Fruit fly (Drosophila melanogaster) whole organism, embryonic: ENCODE results near the gene Ccz1.
A peak's percentile ranks its signal among the peaks of the same experiment; 100 is the strongest.

Source experiments
- Atf6 ChIP-seq: fragments of 200-800 bp; sonication (Bioruptor generic); IDR thresholded peaks from 2 replicates; pipeline ENCODE4 v1.3.6; 2022; ENCODE audit warnings: missing biosample characterization, missing genetic modification characterization
- CG1024 ChIP-seq: fragments of 200-800 bp; sonication (Bioruptor generic); IDR thresholded peaks from 2 replicates; pipeline ENCODE4 v1.3.6; 2022; ENCODE audit warnings: missing biosample characterization, missing genetic modification characterization
- CG12104 ChIP-seq: fragments of 200-800 bp; sonication (Bioruptor generic); optimal IDR thresholded peaks from 3 replicates; lab custom pipeline; 2016; ENCODE audit warnings: missing biosample characterization, missing genetic modification characterization
- CG13775 ChIP-seq: fragments of 200-800 bp; sonication (Bioruptor generic); optimal IDR thresholded peaks from 3 replicates; lab custom pipeline; 2017; ENCODE audit warnings: missing biosample characterization, mild to moderate bottlenecking, missing genetic modification characterization
- CG13894 ChIP-seq: fragments of 200-800 bp; sonication (Bioruptor generic); optimal IDR thresholded peaks from 3 replicates; lab custom pipeline; 2018; ENCODE audit warnings: missing biosample characterization, mild to moderate bottlenecking, missing genetic modification characterization, moderate library complexity
- CG17359 ChIP-seq: fragments of 200-800 bp; sonication (Bioruptor generic); optimal IDR thresholded peaks from 3 replicates; lab custom pipeline; 2018; ENCODE audit warnings: missing biosample characterization, mild to moderate bottlenecking, missing genetic modification characterization, moderate library complexity
- CG17912 ChIP-seq: fragments of 200-800 bp; sonication (Bioruptor generic); optimal IDR thresholded peaks from 2 replicates; lab custom pipeline; 2018; ENCODE audit warnings: missing biosample characterization, mild to moderate bottlenecking, missing genetic modification characterization
- CG18599 ChIP-seq: fragments of 200-800 bp; sonication (Bioruptor generic); optimal IDR thresholded peaks from 3 replicates; lab custom pipeline; 2017; ENCODE audit warnings: missing biosample characterization, missing genetic modification characterization, mild to moderate bottlenecking, moderate library complexity, missing genetic modification reagents
- CG2129 ChIP-seq: fragments of 200-800 bp; sonication (Bioruptor generic); IDR thresholded peaks from 2 replicates; pipeline ENCODE4 v1.3.6; 2022; ENCODE audit warnings: missing biosample characterization, missing genetic modification characterization; ENCODE audit not compliant: partially characterized antibody
- CG2199 ChIP-seq: fragments of 200-800 bp; sonication (Bioruptor generic); IDR thresholded peaks from 3 replicates; pipeline ENCODE4 v1.3.6; 2022; ENCODE audit warnings: missing biosample characterization, missing genetic modification characterization
- CG2712 ChIP-seq: fragments of 200-800 bp; optimal IDR thresholded peaks from 3 replicates; lab custom pipeline; 2019; ENCODE audit warnings: missing biosample characterization, mild to moderate bottlenecking, missing genetic modification characterization, moderate library complexity
- CG4820 ChIP-seq: fragments of 200-800 bp; sonication (Bioruptor generic); optimal IDR thresholded peaks from 3 replicates; lab custom pipeline; 2016; ENCODE audit warnings: missing biosample characterization, missing genetic modification characterization
- CG6854 ChIP-seq: fragments of 200-800 bp; sonication (Bioruptor generic); optimal IDR thresholded peaks from 3 replicates; lab custom pipeline; 2017; ENCODE audit warnings: missing biosample characterization, mild to moderate bottlenecking, missing genetic modification characterization
- CG7839 ChIP-seq: fragments of 200-800 bp; sonication (Bioruptor generic); optimal IDR thresholded peaks from 3 replicates; lab custom pipeline; 2018; ENCODE audit warnings: missing biosample characterization, mild to moderate bottlenecking, missing genetic modification characterization, moderate library complexity
- CG7963 ChIP-seq: fragments of 200-800 bp; sonication (Bioruptor generic); IDR thresholded peaks from 3 replicates; pipeline ENCODE4 v1.3.6; 2022; ENCODE audit warnings: missing biosample characterization, missing genetic modification characterization; ENCODE audit not compliant: partially characterized antibody
- CG8089 ChIP-seq: fragments of 200-800 bp; sonication (Bioruptor generic); optimal IDR thresholded peaks from 3 replicates; lab custom pipeline; 2016; ENCODE audit warnings: missing biosample characterization, missing genetic modification characterization
- CG9876 ChIP-seq: fragments of 200-800 bp; sonication (Bioruptor generic); optimal IDR thresholded peaks from 2 replicates; lab custom pipeline; 2016; ENCODE audit warnings: missing biosample characterization, missing genetic modification characterization
- Dad ChIP-seq: fragments of 200-800 bp; sonication (Bioruptor generic); optimal IDR thresholded peaks from 3 replicates; lab custom pipeline; 2016; ENCODE audit warnings: missing biosample characterization, missing genetic modification characterization
- Deaf1 ChIP-seq: fragments of 200-800 bp; optimal IDR thresholded peaks from 3 replicates; lab custom pipeline; 2019; ENCODE audit warnings: missing biosample characterization, mild to moderate bottlenecking, missing genetic modification characterization, moderate library complexity
- Ets65A ChIP-seq: fragments of 200-800 bp; sonication (Bioruptor generic); peaks from one replicate; lab custom pipeline; 2016; ENCODE audit warnings: missing biosample characterization, missing genetic modification characterization
- GATAe ChIP-seq: fragments of 200-800 bp; sonication (Bioruptor generic); conservative IDR thresholded peaks from 2 replicates; pipeline ENCODE4 v1.3.6; 2022; ENCODE audit warnings: missing biosample characterization, missing genetic modification characterization
- Hr3 ChIP-seq: fragments of 200-800 bp; sonication (Bioruptor generic); optimal IDR thresholded peaks from 3 replicates; lab custom pipeline; 2016; ENCODE audit warnings: missing biosample characterization, missing genetic modification characterization
- Med ChIP-seq: fragments of 200-800 bp; sonication (Bioruptor generic); peaks from one replicate; lab custom pipeline; 2016; ENCODE audit warnings: missing biosample characterization, missing genetic modification characterization, mild to moderate bottlenecking, inconsistent platforms, moderate library complexity
- Nf-YC ChIP-seq: fragments of 200-800 bp; optimal IDR thresholded peaks from 3 replicates; lab custom pipeline; 2019; ENCODE audit warnings: missing biosample characterization, mild to moderate bottlenecking, missing genetic modification characterization, moderate library complexity
- Pdp1 ChIP-seq, 2 experiments: fragments of 200-800 bp; sonication (Bioruptor generic); optimal IDR thresholded peaks; 3 replicates each; lab custom pipeline; 2016; ENCODE audit warnings: missing biosample characterization in 2 of 2, missing genetic modification characterization in 2 of 2, mild to moderate bottlenecking in 1 of 2, moderate library complexity in 1 of 2
- Sry-β ChIP-seq: fragments of 200-800 bp; sonication (Bioruptor generic); optimal IDR thresholded peaks from 2 replicates; lab custom pipeline; 2018; ENCODE audit warnings: missing biosample characterization, mild to moderate bottlenecking, missing genetic modification characterization, moderate library complexity
- Trl ChIP-seq, 3 experiments: fragments of >200 bp in 2 of 3; fragments of 200-800 bp in 1 of 3; sonication (Bioruptor generic) in 1 of 3; optimal IDR thresholded peaks; 2 replicates in 1 of 3; 3 replicates in 2 of 3; lab custom pipeline; 2016 to 2017; ENCODE audit warnings: missing biosample characterization in 1 of 3, missing genetic modification characterization in 1 of 3
- Xrp1 ChIP-seq: fragments of 200-800 bp; sonication (Bioruptor generic); IDR thresholded peaks from 2 replicates; pipeline ENCODE4 v1.3.6; 2022; ENCODE audit warnings: missing biosample characterization, missing genetic modification characterization
- cg ChIP-seq: fragments of 200-800 bp; sonication (Bioruptor generic); optimal IDR thresholded peaks from 3 replicates; lab custom pipeline; 2019; ENCODE audit warnings: missing biosample characterization, mild to moderate bottlenecking, missing genetic modification characterization, moderate library complexity
- chif ChIP-seq, 2 experiments: fragments of 200-800 bp; sonication (Bioruptor generic); optimal IDR thresholded peaks; 3 replicates each; lab custom pipeline; 2016; ENCODE audit warnings: missing biosample characterization in 2 of 2, missing genetic modification characterization in 2 of 2
- ci ChIP-seq: fragments of 200-800 bp; sonication (Bioruptor generic); IDR thresholded peaks from 3 replicates; pipeline ENCODE4 v1.3.6; 2022; ENCODE audit warnings: missing biosample characterization, missing genetic modification characterization
- croc ChIP-seq: fragments of 200-800 bp; sonication (Bioruptor generic); conservative IDR thresholded peaks from 3 replicates; pipeline ENCODE4 v1.3.6; 2022; ENCODE audit warnings: missing biosample characterization, missing genetic modification characterization
- exex ChIP-seq: fragments of 200-800 bp; sonication (Bioruptor generic); optimal IDR thresholded peaks from 4 replicates; lab custom pipeline; 2018; ENCODE audit warnings: missing biosample characterization, mild to moderate bottlenecking, missing genetic modification characterization, moderate library complexity
- gem ChIP-seq: fragments of 200-800 bp; sonication (Bioruptor generic); optimal IDR thresholded peaks from 2 replicates; lab custom pipeline; 2019; ENCODE audit warnings: missing biosample characterization, mild to moderate bottlenecking, missing genetic modification characterization, moderate library complexity
- kah ChIP-seq: fragments of 200-800 bp; sonication (Bioruptor generic); optimal IDR thresholded peaks from 2 replicates; lab custom pipeline; 2018; ENCODE audit warnings: missing biosample characterization, mild to moderate bottlenecking, missing genetic modification characterization
- luna ChIP-seq: fragments of 200-800 bp; sonication (Bioruptor generic); optimal IDR thresholded peaks from 2 replicates; lab custom pipeline; 2016; ENCODE audit warnings: missing biosample characterization, missing genetic modification characterization
- phol ChIP-seq: fragments of 200-800 bp; sonication (Bioruptor generic); optimal IDR thresholded peaks from 3 replicates; lab custom pipeline; 2018; ENCODE audit warnings: missing biosample characterization, mild to moderate bottlenecking, missing genetic modification characterization, moderate library complexity
- psq ChIP-seq: fragments of 200-800 bp; sonication (Bioruptor generic); optimal IDR thresholded peaks from 2 replicates; lab custom pipeline; 2017; ENCODE audit warnings: missing biosample characterization, missing genetic modification characterization
- schlank ChIP-seq: fragments of 200-800 bp; sonication (Bioruptor generic); optimal IDR thresholded peaks from 2 replicates; lab custom pipeline; 2018; ENCODE audit warnings: missing biosample characterization, mild to moderate bottlenecking, missing genetic modification characterization
- scrt ChIP-seq: fragments of 200-800 bp; sonication (Bioruptor generic); optimal IDR thresholded peaks from 2 replicates; lab custom pipeline; 2018; ENCODE audit warnings: missing biosample characterization, mild to moderate bottlenecking, missing genetic modification characterization, moderate library complexity
- sens ChIP-seq: fragments of 200-800 bp; sonication (Bioruptor generic); peaks from one replicate; lab custom pipeline; 2016; ENCODE audit warnings: missing biosample characterization, missing genetic modification characterization
- sisA ChIP-seq: fragments of 200-800 bp; sonication (Bioruptor generic); IDR thresholded peaks from 2 replicates; pipeline ENCODE4 v1.3.6; 2022; ENCODE audit warnings: missing biosample characterization, missing genetic modification characterization
- sqz ChIP-seq: fragments of 200-800 bp; sonication (Bioruptor generic); optimal IDR thresholded peaks from 3 replicates; lab custom pipeline; 2018; ENCODE audit warnings: missing biosample characterization, mild to moderate bottlenecking, missing genetic modification characterization
- tio ChIP-seq: fragments of 200-800 bp; sonication (Bioruptor generic); optimal IDR thresholded peaks from 2 replicates; lab custom pipeline; 2017; ENCODE audit warnings: missing biosample characterization, missing genetic modification characterization, inconsistent platforms

Gene Ccz1

DNA sequence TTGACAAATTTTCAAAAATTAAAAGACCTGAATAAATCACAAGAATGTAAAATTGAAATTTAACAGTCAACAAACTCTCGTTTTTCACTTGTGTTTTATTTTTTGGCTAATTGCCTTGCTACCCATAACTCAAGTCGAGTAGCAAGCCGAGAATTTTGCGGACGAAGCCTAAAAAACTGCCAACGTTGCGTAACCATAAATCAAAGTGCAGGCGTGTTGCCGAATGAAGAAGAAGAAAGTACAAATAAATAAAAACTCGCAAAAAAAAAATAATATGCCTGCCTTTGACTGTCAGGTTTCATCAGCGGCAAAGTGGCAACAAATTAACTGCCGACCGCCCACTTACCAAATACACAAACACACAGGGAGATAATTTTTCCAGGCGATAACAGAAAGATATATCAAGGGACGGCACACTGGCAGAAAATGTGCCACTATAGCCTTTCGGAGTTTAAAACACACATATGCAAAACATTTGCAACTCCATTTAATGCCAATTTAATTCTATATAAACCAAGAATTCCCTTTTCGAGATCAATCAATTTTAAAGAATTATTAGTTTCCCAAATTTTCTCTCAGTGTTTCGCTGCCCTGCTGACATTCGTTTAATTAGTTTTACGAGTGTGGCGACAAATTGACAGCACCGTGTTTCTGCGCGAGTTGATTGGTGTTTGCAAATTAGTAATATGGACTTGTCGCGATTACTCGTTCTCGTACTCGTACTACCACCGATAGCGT lies 29.4 kb upstream of the Ccz1 start (continued):
- TF ChIP-seq schlank (tag; lab: Kevin White, UChicago) (peak; percentile 85), Xrp1 (GFP tag; lab: Robert Waterston, UW) (peak; percentile 84), GATAe (peak; percentile 93), croc (GFP tag; lab: Robert Waterston, UW) (peak; percentile 27; the same call in 1 of the 3 replicates), Dad (GFP tag; lab: Kevin White, UChicago) (peak; percentile 72), CG13775 (GFP tag; lab: Kevin White, UChicago) (peak; percentile 81), CG4820 (GFP tag; lab: Kevin White, UChicago) (peak; percentile 72), CG7839 (tag; lab: Kevin White, UChicago) (peak; percentile 91), CG8089 (GFP tag; lab: Kevin White, UChicago) (peak; percentile 57)

DNA sequence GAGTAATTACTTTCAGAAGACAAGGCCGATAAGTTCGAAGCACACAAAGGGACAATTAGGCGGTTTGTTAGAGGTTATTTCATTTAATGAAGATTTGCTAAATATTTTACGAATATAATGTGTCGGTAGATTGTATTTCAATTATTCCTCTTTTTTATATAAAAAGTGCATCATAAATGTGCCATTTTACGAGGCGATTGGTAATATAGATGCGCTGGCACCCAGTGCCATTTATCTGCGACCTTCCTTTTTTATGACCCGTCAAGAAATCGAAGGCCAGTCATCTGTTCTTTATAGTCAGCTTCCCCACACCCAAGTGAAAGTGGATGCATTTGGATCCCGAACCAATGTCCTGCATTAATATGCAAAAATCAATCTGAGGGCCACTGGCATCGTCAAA lies 28.5 kb upstream of the Ccz1 start:
- no peak for TF ChIP-seq sisA (GFP tag; lab: Robert Waterston, UW)
- TF ChIP-seq Ets65A (GFP tag; lab: Kevin White, UChicago) = peak; percentile 59
- peak; percentile 65 for TF ChIP-seq Med (GFP tag; lab: Kevin White, UChicago)
- TF ChIP-seq CG17359 (tag; lab: Kevin White, UChicago) = no peak
- TF ChIP-seq, all 482 proteins: peak for 2

DNA sequence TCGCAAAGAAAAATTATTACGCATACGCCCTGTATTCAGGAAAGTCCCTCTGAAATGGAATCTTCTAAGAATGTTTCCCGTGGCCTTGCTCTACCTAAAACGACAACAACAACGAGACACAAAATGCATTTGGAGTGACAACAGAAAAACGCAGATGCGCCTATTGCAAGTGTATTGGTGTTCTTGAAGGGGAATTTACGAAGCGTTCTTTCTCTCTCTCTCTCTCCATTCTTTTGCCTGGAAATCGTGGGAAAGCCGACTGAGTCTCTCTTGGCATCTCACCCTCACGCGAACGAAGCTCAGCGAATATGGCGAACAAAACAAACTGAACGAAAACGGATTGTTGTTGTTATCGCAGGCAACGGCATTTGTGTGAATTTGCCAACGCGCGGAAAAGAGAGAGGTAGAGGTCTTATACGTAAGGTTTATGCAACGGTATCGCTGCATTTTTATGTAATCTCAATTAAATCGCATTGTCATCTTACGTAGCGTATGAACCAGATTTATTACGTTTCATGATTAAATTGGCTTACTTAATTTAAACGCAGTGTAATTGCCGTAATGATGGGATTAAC lies 27.3 kb upstream of the Ccz1 start:
- TF ChIP-seq Hr3 (GFP tag; lab: Kevin White, UChicago) (no peak), CG12104 (GFP tag; lab: Kevin White, UChicago) (no peak), cg (peak; percentile 0), psq (GFP tag; lab: Kevin White, UChicago) (peak; percentile 34), Trl (optimal IDR thresholded peaks at IDR 0.05; lab: Kevin White, UChicago) (peak; percentile 16 to 49), Trl (GFP tag; optimal IDR thresholded peaks at IDR 0.05; lab: Kevin White, UChicago) (no peak), Deaf1 (peak; percentile 75), Nf-YC (tag; lab: Kevin White, UChicago) (no peak), Pdp1 (GFP tag; optimal IDR thresholded peaks at IDR 0.05; lab: Kevin White, UChicago) (peak in 1 of 2 experiments; percentile 65), scrt (GFP tag; lab: Kevin White, UChicago) (no peak), CG2712 (no peak)

DNA sequence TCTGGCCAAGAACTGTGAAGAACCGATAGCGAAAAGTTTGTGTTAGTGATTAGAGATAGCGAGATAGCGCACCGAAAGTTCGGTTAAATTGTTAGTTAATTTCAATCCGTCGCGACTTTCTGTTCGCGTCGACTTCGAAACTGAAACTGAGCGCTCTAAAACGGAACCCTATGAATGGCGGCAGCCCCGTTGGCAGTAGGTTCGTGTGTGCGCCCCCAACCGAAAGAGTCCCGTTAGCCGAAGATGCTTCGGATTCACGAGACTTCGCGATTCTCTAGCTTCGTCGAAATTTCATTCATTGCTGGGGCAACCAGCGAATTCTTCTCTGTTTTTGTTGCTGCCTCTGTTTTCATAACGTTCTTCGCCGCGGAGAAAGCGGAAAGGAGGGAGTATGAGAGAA lies 26.5 kb upstream of the Ccz1 start:
- no peak for TF ChIP-seq Sry-β (GFP tag; lab: Kevin White, UChicago)
- TF ChIP-seq sqz = no peak
- no peak for TF ChIP-seq tio (GFP tag; lab: Kevin White, UChicago)
- TF ChIP-seq Pdp1 (GFP tag; optimal IDR thresholded peaks at IDR 0.05; lab: Kevin White, UChicago) = no peak
- TF ChIP-seq Deaf1 = peak; percentile 97
- no peak for TF ChIP-seq phol
- TF ChIP-seq CG17912 (GFP tag; lab: Kevin White, UChicago) = no peak
- TF ChIP-seq ci (GFP tag; lab: Robert Waterston, UW) = no peak
- TF ChIP-seq CG2129 (GFP tag; lab: Robert Waterston, UW) = no peak
- no peak for TF ChIP-seq CG7963 (GFP tag; lab: Robert Waterston, UW)
- TF ChIP-seq CG9876 = no peak
- TF ChIP-seq gem (tag; lab: Kevin White, UChicago) = no peak
- peak; percentile 76 for TF ChIP-seq exex (tag; lab: Kevin White, UChicago)
- peak; percentile 17 for TF ChIP-seq CG18599 (GFP tag; lab: Kevin White, UChicago)
- peak; percentile 77 for TF ChIP-seq CG13894 (tag; lab: Kevin White, UChicago)
- TF ChIP-seq chif (GFP tag; optimal IDR thresholded peaks at IDR 0.05; lab: Kevin White, UChicago) = no peak
- no peak for TF ChIP-seq kah
- TF ChIP-seq Atf6 (GFP tag; lab: Robert Waterston, UW) = peak; percentile 42; the same call in 1 of the 2 replicates
- no peak for TF ChIP-seq CG6854 (GFP tag; lab: Kevin White, UChicago)
- TF ChIP-seq luna = no peak
- no peak for TF ChIP-seq sens (GFP tag; lab: Kevin White, UChicago)
- TF ChIP-seq Xrp1 (GFP tag; lab: Robert Waterston, UW) = no peak
- TF ChIP-seq CG2199 (GFP tag; lab: Robert Waterston, UW) = no peak
- TF ChIP-seq CG1024 (GFP tag; lab: Robert Waterston, UW) = no peak
